Worm (Caenorhabditis elegans) whole organism, late embryonic: ENCODE data around the gene M116.5.
A peak's percentile ranks its signal among the peaks of the same experiment; 100 is the strongest.

Experiments
- C38D4.7 ChIP-seq: fragments of 200-800 bp; sonication (Bioruptor generic); optimal IDR thresholded peaks from 2 replicates; lab custom pipeline; 2018; ENCODE audit warnings: mild to moderate bottlenecking, missing genetic modification characterization, moderate library complexity, missing compliant biosample characterization
- F13H6.1 ChIP-seq: sonication (generic microtip); optimal IDR thresholded peaks from 2 replicates; lab custom pipeline; 2016; ENCODE audit warnings: missing genetic modification characterization, missing compliant biosample characterization
- K02D7.2 ChIP-seq: sonication (generic microtip); optimal IDR thresholded peaks from 2 replicates; lab custom pipeline; 2017; ENCODE audit warnings: mild to moderate bottlenecking, missing genetic modification characterization, missing compliant biosample characterization
- K09A11.1 ChIP-seq: sonication (generic microtip); optimal IDR thresholded peaks from 2 replicates; lab custom pipeline; 2017; ENCODE audit warnings: antibody characterized with exemption, mild to moderate bottlenecking, missing genetic modification characterization, missing compliant biosample characterization; ENCODE audit not compliant: insufficient read depth
- Y22D7AL.16 ChIP-seq: sonication (generic microtip); optimal IDR thresholded peaks from 2 replicates; lab custom pipeline; 2016; ENCODE audit warnings: missing genetic modification characterization, missing compliant biosample characterization
- ahr-1 ChIP-seq: sonication (generic microtip); optimal IDR thresholded peaks from 2 replicates; lab custom pipeline; 2016; ENCODE audit warnings: missing genetic modification characterization, missing compliant biosample characterization
- ama-1 ChIP-seq: fragments of 150-350 bp; optimal IDR thresholded peaks from 2 replicates; lab custom pipeline; 2014
- ceh-18 ChIP-seq: sonication (generic microtip); optimal IDR thresholded peaks from 2 replicates; lab custom pipeline; 2016; ENCODE audit warnings: missing genetic modification characterization, missing compliant biosample characterization
- ceh-19 ChIP-seq: fragments of 200-800 bp; sonication (Bioruptor generic); optimal IDR thresholded peaks from 2 replicates; lab custom pipeline; 2018; ENCODE audit warnings: mild to moderate bottlenecking, missing genetic modification characterization, missing compliant biosample characterization
- ceh-2 ChIP-seq: sonication (generic microtip); optimal IDR thresholded peaks from 2 replicates; lab custom pipeline; 2016; ENCODE audit warnings: missing genotype, missing genetic modification characterization, missing compliant biosample characterization
- ceh-22 ChIP-seq: sonication (generic microtip); optimal IDR thresholded peaks from 2 replicates; lab custom pipeline; 2017; ENCODE audit warnings: missing biosample characterization, missing genetic modification characterization
- ceh-24 ChIP-seq: sonication (generic microtip); optimal IDR thresholded peaks from 2 replicates; lab custom pipeline; 2016; ENCODE audit warnings: mild to moderate bottlenecking, missing genetic modification characterization, missing compliant biosample characterization
- ceh-31 ChIP-seq: sonication (generic microtip); optimal IDR thresholded peaks from 2 replicates; lab custom pipeline; 2016; ENCODE audit warnings: missing genetic modification characterization, missing compliant biosample characterization
- ceh-34 ChIP-seq: sonication (generic microtip); optimal IDR thresholded peaks from 2 replicates; lab custom pipeline; 2016; ENCODE audit warnings: mild to moderate bottlenecking, missing genetic modification characterization, missing compliant biosample characterization
- ceh-9 ChIP-seq: sonication (generic microtip); optimal IDR thresholded peaks from 2 replicates; lab custom pipeline; 2016; ENCODE audit warnings: mild to moderate bottlenecking, missing genetic modification characterization, inconsistent platforms, missing compliant biosample characterization
- che-1 ChIP-seq: sonication (generic microtip); optimal IDR thresholded peaks from 2 replicates; lab custom pipeline; 2016; ENCODE audit warnings: mild to moderate bottlenecking, missing genetic modification characterization, missing compliant biosample characterization
- dve-1 ChIP-seq: sonication (generic microtip); optimal IDR thresholded peaks from 2 replicates; lab custom pipeline; 2017; ENCODE audit warnings: antibody characterized with exemption, mild to moderate bottlenecking, missing genetic modification characterization, missing compliant biosample characterization
- elt-2 ChIP-seq: sonication (generic microtip); optimal IDR thresholded peaks from 2 replicates; lab custom pipeline; 2016; ENCODE audit warnings: missing genetic modification reagents, missing genetic modification characterization, missing compliant biosample characterization
- fkh-6 ChIP-seq: sonication (generic microtip); optimal IDR thresholded peaks from 2 replicates; lab custom pipeline; 2016; ENCODE audit warnings: missing genetic modification characterization, missing compliant biosample characterization
- gmeb-2 ChIP-seq: sonication (generic microtip); optimal IDR thresholded peaks from 2 replicates; lab custom pipeline; 2016; ENCODE audit warnings: missing genetic modification characterization, inconsistent platforms, missing compliant biosample characterization
- hlh-30 ChIP-seq: sonication (generic microtip); optimal IDR thresholded peaks from 2 replicates; lab custom pipeline; 2017; ENCODE audit warnings: antibody characterized with exemption, missing genetic modification characterization, missing compliant biosample characterization; ENCODE audit not compliant: insufficient read depth
- hlh-8 ChIP-seq: sonication (generic microtip); optimal IDR thresholded peaks from 2 replicates; lab custom pipeline; 2016; ENCODE audit warnings: missing genotype, missing genetic modification characterization, missing compliant biosample characterization
- lim-6 ChIP-seq: sonication (generic microtip); optimal IDR thresholded peaks from 2 replicates; lab custom pipeline; 2016; ENCODE audit warnings: missing genetic modification characterization, missing compliant biosample characterization
- lin-11 ChIP-seq: fragments of 200-800 bp; sonication (Bioruptor generic); optimal IDR thresholded peaks from 2 replicates; lab custom pipeline; 2018; ENCODE audit warnings: mild to moderate bottlenecking, missing genetic modification characterization, missing compliant biosample characterization
- madf-2 ChIP-seq: sonication (generic microtip); optimal IDR thresholded peaks from 2 replicates; lab custom pipeline; 2017; ENCODE audit warnings: missing genetic modification characterization, missing compliant biosample characterization
- nfya-1 ChIP-seq: sonication (generic microtip); optimal IDR thresholded peaks from 2 replicates; lab custom pipeline; 2017; ENCODE audit warnings: missing genetic modification characterization, mild to moderate bottlenecking, missing compliant biosample characterization, antibody characterized with exemption, moderate library complexity
- nhr-11 ChIP-seq: fragments of 150-350 bp; optimal IDR thresholded peaks from 2 replicates; lab custom pipeline; 2014; ENCODE audit warnings: missing biosample characterization, missing genetic modification characterization
- pag-3 ChIP-seq: sonication (generic microtip); optimal IDR thresholded peaks from 2 replicates; lab custom pipeline; 2016; ENCODE audit warnings: missing compliant biosample characterization, missing genetic modification characterization, borderline replicate concordance
- pat-9 ChIP-seq: fragments of 200-800 bp; sonication (Bioruptor generic); optimal IDR thresholded peaks from 2 replicates; lab custom pipeline; 2018; ENCODE audit warnings: mild to moderate bottlenecking, missing genetic modification characterization, moderate library complexity, missing compliant biosample characterization
- pqm-1 ChIP-seq: sonication (generic microtip); optimal IDR thresholded peaks from 2 replicates; lab custom pipeline; 2016; ENCODE audit warnings: missing genetic modification characterization, missing compliant biosample characterization
- ref-2 ChIP-seq: sonication (generic microtip); optimal IDR thresholded peaks from 2 replicates; lab custom pipeline; 2016; ENCODE audit warnings: missing genetic modification characterization, missing compliant biosample characterization
- rnt-1 ChIP-seq: sonication (generic microtip); optimal IDR thresholded peaks from 2 replicates; lab custom pipeline; 2016; ENCODE audit warnings: missing genetic modification characterization, missing compliant biosample characterization
- sox-4 ChIP-seq: sonication (generic microtip); optimal IDR thresholded peaks from 2 replicates; lab custom pipeline; 2017; ENCODE audit warnings: mild to moderate bottlenecking, missing genetic modification characterization, inconsistent platforms, missing compliant biosample characterization
- syd-9 ChIP-seq: sonication (generic microtip); optimal IDR thresholded peaks from 2 replicates; lab custom pipeline; 2016; ENCODE audit warnings: mild to moderate bottlenecking, missing genetic modification characterization, moderate library complexity, missing compliant biosample characterization
- tbx-2 ChIP-seq: sonication (generic microtip); optimal IDR thresholded peaks from 2 replicates; lab custom pipeline; 2016; ENCODE audit warnings: missing genetic modification characterization, missing compliant biosample characterization
- tbx-7 ChIP-seq: sonication (generic microtip); optimal IDR thresholded peaks from 2 replicates; lab custom pipeline; 2016; ENCODE audit warnings: missing genotype, missing genetic modification characterization, missing compliant biosample characterization
- unc-42 ChIP-seq: sonication (generic microtip); optimal IDR thresholded peaks from 2 replicates; lab custom pipeline; 2016; ENCODE audit warnings: missing genotype, missing genetic modification characterization, missing compliant biosample characterization
- unc-55 ChIP-seq: sonication (generic microtip); optimal IDR thresholded peaks from 2 replicates; lab custom pipeline; 2017; ENCODE audit warnings: missing biosample characterization, missing genetic modification reagents, missing genetic modification characterization
- zip-5 ChIP-seq: sonication (generic microtip); optimal IDR thresholded peaks from 2 replicates; lab custom pipeline; 2016; ENCODE audit warnings: missing genetic modification characterization, missing compliant biosample characterization
- ztf-16 ChIP-seq: sonication (generic microtip); optimal IDR thresholded peaks from 2 replicates; lab custom pipeline; 2017; ENCODE audit warnings: missing genetic modification characterization, missing compliant biosample characterization

Gene M116.5

DNA sequence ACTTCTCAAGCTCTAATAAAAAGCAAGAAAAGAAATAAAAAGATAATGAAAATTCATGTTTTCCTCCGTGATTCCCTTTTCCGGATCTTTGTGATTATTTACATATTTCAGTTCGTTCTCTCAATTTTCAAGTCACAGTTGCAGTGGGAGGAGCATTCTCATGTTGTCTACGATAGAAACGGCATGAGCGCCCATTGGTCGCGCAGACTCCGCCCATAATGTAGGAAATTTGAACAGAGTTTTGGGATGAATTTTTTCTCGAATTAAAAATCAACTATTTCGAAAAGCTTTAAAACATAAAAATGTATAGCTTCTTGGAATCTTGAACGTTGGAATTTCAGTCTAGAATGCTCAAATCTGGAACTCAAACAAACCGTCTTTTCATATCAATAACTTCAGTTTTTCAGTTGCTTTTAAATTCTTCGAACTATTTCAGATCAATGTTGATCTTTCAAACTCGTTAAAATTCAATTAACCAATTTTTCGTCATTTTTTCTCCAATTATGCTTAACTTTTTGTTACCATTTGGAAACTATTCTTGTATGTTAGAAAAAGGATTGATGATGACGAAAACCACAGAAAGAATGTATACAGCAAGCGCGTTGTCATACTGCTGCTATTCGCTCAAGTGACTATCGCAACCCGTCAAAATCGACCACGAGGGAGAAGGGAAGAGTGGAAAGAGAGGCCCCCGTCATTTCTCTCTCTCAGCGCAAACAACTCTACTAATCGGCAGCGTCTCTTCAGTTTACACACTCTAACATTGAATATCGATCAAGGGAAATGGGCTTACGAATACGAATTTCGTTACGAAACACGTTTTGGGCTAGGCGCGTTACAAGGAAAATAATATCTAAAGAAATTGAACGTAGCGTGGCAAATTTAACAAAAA lies 11.0 kb upstream of the M116.5 start (continued):
- TF ChIP-seq madf-2 (no peak), ceh-9 (no peak), fkh-6 (tag; lab: Kevin White, UChicago) (no peak), nhr-11 (tag; lab: Kevin White, UChicago) (peak; percentile 22), zip-5 (tag; lab: Kevin White, UChicago) (no peak), pqm-1 (tag; lab: Kevin White, UChicago) (no peak), tbx-2 (peak; percentile 76), F13H6.1 (no peak), ceh-24 (tag; lab: Kevin White, UChicago) (no peak), Y22D7AL.16 (tag; lab: Kevin White, UChicago) (no peak), K09A11.1 (tag; lab: Kevin White, UChicago) (no peak), ama-1 (peak; percentile 87), ceh-34 (tag; lab: Kevin White, UChicago) (peak; percentile 2), ceh-19 (no peak), tbx-7 (tag; lab: Kevin White, UChicago) (no peak), hlh-8 (tag; lab: Kevin White, UChicago) (no peak), ref-2 (no peak), lin-11 (tag; lab: Kevin White, UChicago) (no peak), syd-9 (tag; lab: Kevin White, UChicago) (no peak), ceh-2 (no peak), ahr-1 (tag; lab: Kevin White, UChicago) (no peak), gmeb-2 (tag; lab: Kevin White, UChicago) (no peak), dve-1 (tag; lab: Kevin White, UChicago) (peak; percentile 27), ceh-22 (tag; lab: Kevin White, UChicago) (no peak), ceh-18 (tag; lab: Kevin White, UChicago) (peak; percentile 52)

ce11 chrIV:8428492-8428891 lies 7.6 kb upstream of the M116.5 start:
- TF ChIP-seq pag-3 (no peak), nfya-1 (tag; lab: Kevin White, UChicago) (peak; percentile 40), lim-6 (tag; lab: Kevin White, UChicago) (no peak), hlh-30 (tag; lab: Kevin White, UChicago) (peak; percentile 32), ama-1 (peak; percentile 96), elt-2 (tag; lab: Kevin White, UChicago) (peak; percentile 52), rnt-1 (tag; lab: Kevin White, UChicago) (peak; percentile 42), dve-1 (tag; lab: Kevin White, UChicago) (peak; percentile 52), ceh-31 (tag; lab: Kevin White, UChicago) (peak; percentile 21), ceh-34 (tag; lab: Kevin White, UChicago) (peak; percentile 34), syd-9 (tag; lab: Kevin White, UChicago) (peak; percentile 49), K02D7.2 (tag; lab: Kevin White, UChicago) (peak; percentile 22), che-1 (tag; lab: Kevin White, UChicago) (peak; percentile 28), unc-42 (tag; lab: Kevin White, UChicago) (peak; percentile 37), hlh-8 (tag; lab: Kevin White, UChicago) (no peak), pat-9 (peak; percentile 7), ref-2 (peak; percentile 19), ztf-16 (tag; lab: Kevin White, UChicago) (no peak), sox-4 (tag; lab: Kevin White, UChicago) (no peak), unc-55 (GFP tag; lab: Kevin White, UChicago) (peak; percentile 5), tbx-2 (peak; percentile 68), ceh-18 (tag; lab: Kevin White, UChicago) (peak; percentile 27), C38D4.7 (peak; percentile 27)
